Worm (Caenorhabditis elegans) whole organism, young adult: ENCODE data around the gene M28.9.

ENCODE experiments used
- B0019.2 ChIP-seq: fragments of 200-800 bp; sonication (Bioruptor generic); conservative IDR thresholded peaks from 2 replicates; pipeline ENCODE4 v1.3.6; 2022; ENCODE audit warnings: missing genetic modification reagents, missing genetic modification characterization, missing compliant biosample characterization
- D2030.7 ChIP-seq: fragments of 200-800 bp; sonication (Bioruptor generic); IDR thresholded peaks from 2 replicates; pipeline ENCODE4 v1.3.6; 2022; ENCODE audit warnings: missing genetic modification reagents, missing genetic modification characterization, missing compliant biosample characterization
- F37B4.10 ChIP-seq: fragments of 200-800 bp; sonication (Bioruptor generic); IDR thresholded peaks from 2 replicates; pipeline ENCODE4 v1.3.6; 2022; ENCODE audit warnings: missing genetic modification characterization, missing compliant biosample characterization
- F57A8.1 ChIP-seq: fragments of 200-800 bp; sonication (Bioruptor generic); optimal IDR thresholded peaks from 2 replicates; lab custom pipeline; 2018; ENCODE audit warnings: mild to moderate bottlenecking, missing genetic modification characterization, moderate library complexity, missing compliant biosample characterization
- K11D2.4 ChIP-seq: fragments of 200-800 bp; sonication (Bioruptor generic); IDR thresholded peaks from 2 replicates; pipeline ENCODE4 v1.3.6; 2022; ENCODE audit warnings: missing genetic modification reagents, missing genetic modification characterization, missing compliant biosample characterization
- T26A5.8 ChIP-seq: sonication (generic microtip); optimal IDR thresholded peaks from 2 replicates; lab custom pipeline; 2016; ENCODE audit warnings: missing genetic modification characterization, missing compliant biosample characterization
- Y53F4B.3 ChIP-seq: fragments of 200-800 bp; sonication (Bioruptor generic); IDR thresholded peaks from 2 replicates; pipeline ENCODE4 v1.3.6; 2022; ENCODE audit warnings: missing genetic modification reagents, missing genetic modification characterization, missing compliant biosample characterization
- ZK185.1 ChIP-seq: sonication (generic microtip); optimal IDR thresholded peaks from 2 replicates; lab custom pipeline; 2016; ENCODE audit warnings: mild to moderate bottlenecking, missing genetic modification characterization, missing compliant biosample characterization; ENCODE audit not compliant: poor library complexity, severe bottlenecking
- athp-1 ChIP-seq: sonication (generic microtip); optimal IDR thresholded peaks from 2 replicates; lab custom pipeline; 2017; ENCODE audit warnings: mild to moderate bottlenecking, missing genetic modification characterization, missing compliant biosample characterization
- attf-5 ChIP-seq: fragments of 200-800 bp; sonication (Bioruptor generic); optimal IDR thresholded peaks from 2 replicates; lab custom pipeline; 2018; ENCODE audit warnings: mild to moderate bottlenecking, missing genetic modification characterization, missing compliant biosample characterization
- bed-2 ChIP-seq: fragments of 200-800 bp; sonication (Bioruptor generic); IDR thresholded peaks from 2 replicates; pipeline ENCODE4 v1.3.6; 2022; ENCODE audit warnings: missing genetic modification reagents, missing genetic modification characterization, missing compliant biosample characterization
- ccch-3 ChIP-seq: fragments of 200-800 bp; sonication (Bioruptor generic); optimal IDR thresholded peaks from 2 replicates; lab custom pipeline; 2018; ENCODE audit warnings: mild to moderate bottlenecking, missing genetic modification characterization, missing compliant biosample characterization
- cebp-2 ChIP-seq: fragments of 200-800 bp; sonication (Bioruptor generic); IDR thresholded peaks from 2 replicates; pipeline ENCODE4 v1.3.6; 2022; ENCODE audit warnings: missing genetic modification characterization, missing compliant biosample characterization
- die-1 ChIP-seq: sonication (generic microtip); optimal IDR thresholded peaks from 2 replicates; lab custom pipeline; 2016; ENCODE audit warnings: missing genotype, mild to moderate bottlenecking, missing genetic modification characterization, missing compliant biosample characterization
- dox-1 ChIP-seq: fragments of 200-800 bp; sonication (Bioruptor generic); IDR thresholded peaks from 2 replicates; pipeline ENCODE4 v1.3.6; 2022; ENCODE audit warnings: missing genetic modification reagents, missing genetic modification characterization, missing compliant biosample characterization
- ets-4 ChIP-seq: fragments of 200-800 bp; sonication (Bioruptor generic); optimal IDR thresholded peaks from 2 replicates; lab custom pipeline; 2018; ENCODE audit warnings: mild to moderate bottlenecking, missing genetic modification characterization, missing compliant biosample characterization
- hsf-1 ChIP-seq: fragments of 200-800 bp; sonication (Bioruptor generic); IDR thresholded peaks from 2 replicates; pipeline ENCODE4 v1.3.6; 2022; ENCODE audit warnings: missing genetic modification reagents, missing genetic modification characterization, missing compliant biosample characterization
- let-526 ChIP-seq: fragments of 200-800 bp; sonication (Bioruptor generic); IDR thresholded peaks from 2 replicates; pipeline ENCODE4 v1.3.6; 2022; ENCODE audit warnings: missing genetic modification reagents, missing genetic modification characterization, missing compliant biosample characterization
- let-607 ChIP-seq, 2 experiments: fragments of 200-800 bp in 1 of 2; sonication (Bioruptor generic) in 1 of 2; sonication (generic microtip) in 1 of 2; optimal IDR thresholded peaks; 2 replicates each; lab custom pipeline; 2016 to 2018; ENCODE audit warnings: mild to moderate bottlenecking in 2 of 2, missing compliant biosample characterization in 2 of 2, missing genetic modification characterization in 2 of 2, moderate library complexity in 2 of 2, missing genotype in 1 of 2
- lir-1 ChIP-seq: fragments of 200-800 bp; sonication (Bioruptor generic); conservative IDR thresholded peaks from 2 replicates; pipeline ENCODE4 v1.3.6; 2022; ENCODE audit warnings: missing genetic modification reagents, missing genetic modification characterization, missing compliant biosample characterization
- madf-3 ChIP-seq: fragments of 200-800 bp; sonication (Bioruptor generic); IDR thresholded peaks from 2 replicates; pipeline ENCODE4 v1.3.6; 2022; ENCODE audit warnings: missing genetic modification reagents, missing genetic modification characterization, missing compliant biosample characterization
- madf-6 ChIP-seq: fragments of 200-800 bp; sonication (Bioruptor generic); IDR thresholded peaks from 2 replicates; pipeline ENCODE4 v1.3.6; 2022; ENCODE audit warnings: missing genetic modification reagents, missing genetic modification characterization, missing compliant biosample characterization
- madf-8 ChIP-seq: fragments of 200-800 bp; sonication (Bioruptor generic); conservative IDR thresholded peaks from 2 replicates; pipeline ENCODE4 v1.3.6; 2022; ENCODE audit warnings: missing genetic modification reagents, missing genetic modification characterization, missing compliant biosample characterization
- mcd-1 ChIP-seq: fragments of 200-800 bp; sonication (Bioruptor generic); IDR thresholded peaks from 2 replicates; pipeline ENCODE4 v1.3.6; 2022; ENCODE audit warnings: missing genetic modification reagents, missing genetic modification characterization, missing compliant biosample characterization
- nfya-1 ChIP-seq: sonication (generic microtip); optimal IDR thresholded peaks from 2 replicates; lab custom pipeline; 2017; ENCODE audit warnings: antibody characterized with exemption, missing compliant biosample characterization, missing genetic modification characterization, borderline replicate concordance; ENCODE audit not compliant: insufficient read depth
- nfyb-1 ChIP-seq: fragments of 200-800 bp; sonication (Bioruptor generic); IDR thresholded peaks from 2 replicates; pipeline ENCODE4 v1.3.6; 2022; ENCODE audit warnings: missing genetic modification reagents, missing genetic modification characterization, missing compliant biosample characterization
- nhr-27 ChIP-seq: fragments of 200-800 bp; sonication (Bioruptor generic); optimal IDR thresholded peaks from 2 replicates; lab custom pipeline; 2018; ENCODE audit warnings: mild to moderate bottlenecking, missing genetic modification characterization, moderate library complexity, missing compliant biosample characterization
- nhr-80 ChIP-seq: sonication (generic microtip); optimal IDR thresholded peaks from 2 replicates; lab custom pipeline; 2016; ENCODE audit warnings: missing genetic modification characterization, missing compliant biosample characterization
- rcor-1 ChIP-seq: fragments of 200-800 bp; sonication (Bioruptor generic); IDR thresholded peaks from 2 replicates; pipeline ENCODE4 v1.3.6; 2022; ENCODE audit warnings: missing genetic modification reagents, missing genetic modification characterization, missing compliant biosample characterization
- repo-1 ChIP-seq: sonication (generic microtip); optimal IDR thresholded peaks from 2 replicates; lab custom pipeline; 2017; ENCODE audit warnings: mild to moderate bottlenecking, missing genetic modification characterization, missing compliant biosample characterization
- sea-2 ChIP-seq: fragments of 200-800 bp; sonication (Bioruptor generic); IDR thresholded peaks from 2 replicates; pipeline ENCODE4 v1.3.6; 2022; ENCODE audit warnings: missing genetic modification characterization, missing compliant biosample characterization
- snpc-1.1 ChIP-seq: sonication (generic microtip); optimal IDR thresholded peaks from 2 replicates; lab custom pipeline; 2017; ENCODE audit warnings: missing genetic modification characterization, mild to moderate bottlenecking, missing compliant biosample characterization, antibody characterized with exemption, moderate library complexity, missing genotype, missing genetic modification reagents; ENCODE audit not compliant: insufficient read depth
- tbp1 ChIP-seq: fragments of 200-800 bp; sonication (Bioruptor generic); optimal IDR thresholded peaks from 2 replicates; lab custom pipeline; 2018; ENCODE audit warnings: mild to moderate bottlenecking, missing genetic modification characterization, missing compliant biosample characterization
- zim-3 ChIP-seq: sonication (generic microtip); optimal IDR thresholded peaks from 2 replicates; lab custom pipeline; 2017; ENCODE audit warnings: mild to moderate bottlenecking, missing genetic modification characterization, moderate library complexity, missing compliant biosample characterization
- ztf-6 ChIP-seq: fragments of 200-800 bp; sonication (Bioruptor generic); IDR thresholded peaks from 2 replicates; pipeline ENCODE4 v1.3.6; 2022; ENCODE audit warnings: missing genetic modification reagents, missing genetic modification characterization, missing compliant biosample characterization

M28.9 gene

DNA sequence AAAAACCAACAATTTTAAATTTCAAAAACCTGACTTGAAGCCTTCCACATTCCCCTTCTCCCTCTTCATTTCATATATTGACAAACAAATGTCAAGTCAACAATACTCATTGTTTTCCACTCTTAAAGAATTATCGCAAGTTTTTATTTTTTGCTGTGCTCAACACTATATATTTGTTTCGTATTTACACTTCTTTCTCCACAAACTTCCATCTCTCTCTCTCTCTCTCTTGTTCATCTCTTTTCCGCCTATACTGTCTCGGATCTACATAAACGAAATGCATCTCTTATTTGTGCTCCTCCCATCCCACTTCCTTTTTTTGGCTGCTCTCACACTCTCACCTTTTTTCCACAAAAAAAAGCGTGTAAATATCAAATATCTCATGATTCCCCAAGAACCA is 26.5 kb upstream of the M28.9 start, which contains the start of gene C14A4.12:
TSS of gene C14A4.12 (plus strand) at position 301 of the 400 bp plus-strand sequence.
- TF ChIP-seq dox-1 (GFP tag; lab: Robert Waterston, UW): no peak
- no peak for TF ChIP-seq lir-1 (GFP tag; lab: Robert Waterston, UW)
- no peak for TF ChIP-seq zim-3
- TF ChIP-seq ets-4: no peak
- TF ChIP-seq F37B4.10 (GFP tag; lab: Robert Waterston, UW): no peak
- no peak for TF ChIP-seq Y53F4B.3 (GFP tag; lab: Robert Waterston, UW)
- no peak for TF ChIP-seq madf-8
- no peak for TF ChIP-seq let-607 (tag; optimal IDR thresholded peaks at IDR 0.05; lab: Kevin White, UChicago)
- TF ChIP-seq nhr-27 (tag; lab: Kevin White, UChicago): no peak
- TF ChIP-seq let-526 (GFP tag; lab: Robert Waterston, UW): no peak
- TF ChIP-seq B0019.2: no peak
- TF ChIP-seq hsf-1 (GFP tag; lab: Robert Waterston, UW): no peak
- no peak for TF ChIP-seq K11D2.4
- no peak for TF ChIP-seq nfyb-1 (GFP tag; lab: Robert Waterston, UW)
- no peak for TF ChIP-seq F57A8.1 (GFP tag; lab: Kevin White, UChicago)
- no peak for TF ChIP-seq cebp-2 (GFP tag; lab: Robert Waterston, UW)

DNA sequence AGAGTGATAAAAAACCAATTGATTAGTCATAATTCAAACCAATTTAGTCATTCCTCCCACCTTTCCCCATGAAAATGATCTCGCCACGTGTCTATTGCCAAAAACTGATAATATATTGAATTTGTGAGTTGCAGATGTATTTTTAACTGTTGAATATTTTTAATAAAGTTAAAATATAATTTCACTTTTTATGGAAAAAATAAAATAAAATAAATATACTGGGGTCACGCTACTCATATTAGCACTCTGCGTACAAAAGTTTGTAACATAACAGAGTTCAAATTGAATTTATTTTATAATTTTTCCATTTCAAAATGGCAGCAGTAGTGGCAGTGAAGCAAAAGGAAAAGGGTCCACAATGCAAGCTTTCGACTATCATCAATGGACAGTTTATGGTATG is 21.1 kb upstream of the M28.9 start, which contains the start of gene C14A4.13:
TSS of gene C14A4.13 (plus strand) at position 301 of the 400 bp plus-strand sequence.
- no peak for TF ChIP-seq sea-2 (GFP tag; lab: Robert Waterston, UW)
- TF ChIP-seq rcor-1 (GFP tag; lab: Robert Waterston, UW): no peak
- TF ChIP-seq nfya-1 (tag; lab: Kevin White, UChicago): no peak
- no peak for TF ChIP-seq madf-6 (GFP tag; lab: Robert Waterston, UW)
- TF ChIP-seq snpc-1.1: no peak
- TF ChIP-seq attf-5 (GFP tag; lab: Kevin White, UChicago): no peak
- no peak for TF ChIP-seq madf-3 (GFP tag; lab: Robert Waterston, UW)
- no peak for TF ChIP-seq ccch-3 (GFP tag; lab: Kevin White, UChicago)
- TF ChIP-seq mcd-1 (GFP tag; lab: Robert Waterston, UW): no peak
- no peak for TF ChIP-seq bed-2 (GFP tag; lab: Robert Waterston, UW)
- no peak for TF ChIP-seq die-1
- no peak for TF ChIP-seq T26A5.8 (tag; lab: Kevin White, UChicago)
- TF ChIP-seq athp-1 (tag; lab: Kevin White, UChicago): no peak
- TF ChIP-seq D2030.7: no peak

DNA sequence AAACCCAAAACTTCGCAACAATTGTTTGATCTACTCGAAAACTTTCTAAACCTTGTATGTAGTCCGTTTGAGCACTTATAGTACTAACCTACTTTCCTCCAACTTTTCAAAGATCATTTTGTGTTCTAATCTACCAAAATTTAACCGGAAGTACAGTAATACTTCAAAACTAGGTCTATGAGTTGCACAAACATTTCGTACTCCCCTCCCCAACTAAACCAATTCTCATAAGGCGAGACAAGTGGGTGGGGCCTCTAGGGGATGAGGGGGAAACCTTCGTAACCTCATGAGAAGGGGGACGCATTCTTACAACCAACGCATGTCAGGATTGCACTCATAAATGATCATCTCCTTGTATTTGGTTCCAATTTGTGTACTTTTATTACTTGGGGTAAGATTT is 17.2 kb upstream of the M28.9 start, which contains the start of gene cutl-9:
TSS of gene cutl-9 (plus strand) at position 301 of the 400 bp plus-strand sequence.
- no peak for TF ChIP-seq ztf-6 (GFP tag; lab: Robert Waterston, UW)
- no peak for TF ChIP-seq tbp1 (GFP tag; lab: Kevin White, UChicago)
- TF ChIP-seq ZK185.1: no peak
- no peak for TF ChIP-seq snpc-1.1

DNA sequence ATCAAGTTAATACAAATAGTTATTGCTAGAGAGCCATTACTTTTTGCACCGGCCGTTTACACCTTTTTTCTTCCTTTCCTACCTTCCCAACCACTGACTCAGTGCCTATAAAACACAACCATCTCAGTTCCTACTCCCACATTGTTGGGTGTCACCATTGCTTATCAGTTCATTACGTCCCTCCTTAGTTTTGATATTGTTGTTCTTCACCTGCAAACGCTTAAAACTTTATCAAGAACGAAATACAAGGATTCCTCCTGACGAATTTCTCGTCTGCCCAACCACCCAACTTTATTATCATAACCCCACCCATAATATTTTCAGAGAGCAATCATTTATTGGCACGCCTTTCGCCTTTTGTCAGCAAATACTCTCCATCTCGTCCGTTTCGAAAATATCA is 12.1 kb upstream of the M28.9 start:
- peak; percentile 47 for TF ChIP-seq ets-4
- no peak for TF ChIP-seq repo-1 (tag; lab: Kevin White, UChicago)
- peak; percentile 73; the same call in 1 of the 2 replicates for TF ChIP-seq dox-1 (GFP tag; lab: Robert Waterston, UW)
- TF ChIP-seq T26A5.8 (tag; lab: Kevin White, UChicago): no peak
- TF ChIP-seq nhr-80 (tag; lab: Kevin White, UChicago): peak; percentile 94
